Fruit fly (Drosophila melanogaster): ENCODE results near the gene ATPsynbetaL.

The ATPsynbetaL gene

DNA sequence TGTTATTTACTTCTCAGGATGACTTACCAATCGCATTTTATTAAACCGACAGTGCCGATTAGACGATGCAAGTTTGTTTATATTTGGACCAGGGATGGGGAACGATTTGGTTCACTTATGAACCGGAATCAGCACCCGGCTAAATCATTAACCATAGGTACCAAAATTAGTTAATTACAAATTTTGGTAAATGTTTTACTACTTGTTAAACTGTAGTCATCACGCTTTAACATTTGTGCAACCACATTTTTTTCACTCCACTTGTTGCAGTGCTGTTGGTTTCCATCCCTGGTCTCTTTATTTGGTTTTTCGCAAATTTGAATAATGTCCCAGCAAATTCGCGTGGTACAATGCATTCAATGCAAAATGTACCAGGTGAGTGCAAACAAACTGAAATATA lies 7.9 kb downstream of the ATPsynbetaL start, which contains the start of the genes IntS9 and CG43295 (continued):
- peak; percentile 83 for TF ChIP-seq maf-S (GFP tag; optimal IDR thresholded peaks at IDR 0.05)
- no peak for TF ChIP-seq gcm (GFP tag; optimal IDR thresholded peaks at IDR 0.05)
- no peak for TF ChIP-seq CG10431 (GFP tag; optimal IDR thresholded peaks at IDR 0.05)
- TF ChIP-seq jigr1 (GFP tag; IDR thresholded peaks at IDR 0.05) = peak; percentile 56; the same call in 2 of the 3 replicates
- no peak for TF ChIP-seq unpg (GFP tag; optimal IDR thresholded peaks at IDR 0.05)
- peak; percentile 48 for TF ChIP-seq Lhr (GFP tag; optimal IDR thresholded peaks at IDR 0.05)
- peak; percentile 64 for TF ChIP-seq CG17802 (tag; optimal IDR thresholded peaks at IDR 0.05)
- TF ChIP-seq CG16779 (GFP tag; IDR thresholded peaks at IDR 0.05) = peak; percentile 73; the same call in 1 of the 2 replicates
- TF ChIP-seq zen (tag; optimal IDR thresholded peaks at IDR 0.05) = peak; percentile 86
- TF ChIP-seq sqz (GFP tag; optimal IDR thresholded peaks at IDR 0.05) = no peak
- TF ChIP-seq wek (GFP tag; optimal IDR thresholded peaks at IDR 0.05) = peak; percentile 32
- TF ChIP-seq run (tag; optimal IDR thresholded peaks at IDR 0.05) = no peak
- TF ChIP-seq Usf (GFP tag; optimal IDR thresholded peaks at IDR 0.05) = peak; percentile 64
- TF ChIP-seq CG10209 (GFP tag; optimal IDR thresholded peaks at IDR 0.05) = peak; percentile 67
- peak; percentile 77 for TF ChIP-seq CG13624 (GFP tag; optimal IDR thresholded peaks at IDR 0.05)
- peak; percentile 77 for TF ChIP-seq E2f2 (GFP tag; IDR thresholded peaks at IDR 0.05)
- peak; percentile 77 for TF ChIP-seq ttk (GFP tag; IDR thresholded peaks at IDR 0.05)
- peak; percentile 68 for TF ChIP-seq Oli (tag; optimal IDR thresholded peaks at IDR 0.05)
- TF ChIP-seq nerfin-2 (GFP tag; IDR thresholded peaks at IDR 0.05; ENCODE audit: partially characterized antibody) = no peak
- TF ChIP-seq Hr3 (GFP tag; optimal IDR thresholded peaks at IDR 0.05) = peak; percentile 83
- TF ChIP-seq schlank (tag; optimal IDR thresholded peaks at IDR 0.05) = peak; percentile 56
- peak; percentile 68 for TF ChIP-seq Gug (GFP tag; IDR thresholded peaks at IDR 0.05)
- TF ChIP-seq trh (GFP tag; optimal IDR thresholded peaks at IDR 0.05) = peak; percentile 60
- TF ChIP-seq dysf (GFP tag; IDR thresholded peaks at IDR 0.05) = peak; percentile 73
- TF ChIP-seq CG8765 (GFP tag; IDR thresholded peaks at IDR 0.05) = peak; percentile 75
- peak; percentile 79 for TF ChIP-seq CG10366 (GFP tag; IDR thresholded peaks at IDR 0.05)
- TF ChIP-seq cg (GFP tag; optimal IDR thresholded peaks at IDR 0.05) = no peak
- TF ChIP-seq Dfd (GFP tag; optimal IDR thresholded peaks at IDR 0.05) = no peak
- TF ChIP-seq CG17186 (GFP tag; optimal IDR thresholded peaks at IDR 0.05) = peak; percentile 54
- TF ChIP-seq CG6813 (GFP tag; optimal IDR thresholded peaks at IDR 0.05) = peak; percentile 68
- TF ChIP-seq Doc3 (GFP tag; IDR thresholded peaks at IDR 0.05; ENCODE audit: partially characterized antibody) = no peak; the same call in 2 of the 3 replicates
- TF ChIP-seq pan (optimal IDR thresholded peaks at IDR 0.05) = no peak
- peak in 1 of 2 experiments; percentile 90 for TF ChIP-seq pan (GFP tag; optimal IDR thresholded peaks at IDR 0.05 in 1 of 2, IDR thresholded peaks at IDR 0.05 in 1 of 2)
- TF ChIP-seq fd3F (GFP tag; optimal IDR thresholded peaks at IDR 0.05) = peak; percentile 58
- TF ChIP-seq CG10543 (GFP tag; optimal IDR thresholded peaks at IDR 0.05) = no peak
- TF ChIP-seq CG9727 (GFP tag; optimal IDR thresholded peaks at IDR 0.05) = peak; percentile 78
- peak; percentile 74 for TF ChIP-seq dm (GFP tag; optimal IDR thresholded peaks at IDR 0.05)
- TF ChIP-seq CG7963 (GFP tag; IDR thresholded peaks at IDR 0.05; ENCODE audit: partially characterized antibody) = no peak
- peak; percentile 64 for TF ChIP-seq CrebB (tag; optimal IDR thresholded peaks at IDR 0.05)
- no peak for TF ChIP-seq Vsx1 (GFP tag; optimal IDR thresholded peaks at IDR 0.05)
- peak; percentile 90 for TF ChIP-seq zfh1 (GFP tag; IDR thresholded peaks at IDR 0.05)
- no peak for TF ChIP-seq CG17568 (GFP tag; optimal IDR thresholded peaks at IDR 0.05)
- peak; percentile 79; the same call in 2 of the 3 replicates for TF ChIP-seq ken (GFP tag; IDR thresholded peaks at IDR 0.05)
- TF ChIP-seq ftz-f1 (GFP tag; optimal IDR thresholded peaks at IDR 0.05) = no peak
- no peak for TF ChIP-seq CG10147 (GFP tag; optimal IDR thresholded peaks at IDR 0.05)
- TF ChIP-seq CG13287 (GFP tag; IDR thresholded peaks at IDR 0.05; ENCODE audit: partially characterized antibody) = peak; percentile 66
- TF ChIP-seq bigmax (GFP tag; optimal IDR thresholded peaks at IDR 0.05) = no peak
- no peak for TF ChIP-seq CG6175 (GFP tag; IDR thresholded peaks at IDR 0.05)
- TF ChIP-seq chn (GFP tag; optimal IDR thresholded peaks at IDR 0.05) = peak; percentile 90
- no peak for TF ChIP-seq CG12071 (GFP tag; optimal IDR thresholded peaks at IDR 0.05)

Measured in whole organism, embryonic.